Fruit fly (Drosophila melanogaster): Measurements from ENCODE around the gene Dr.

DNA sequence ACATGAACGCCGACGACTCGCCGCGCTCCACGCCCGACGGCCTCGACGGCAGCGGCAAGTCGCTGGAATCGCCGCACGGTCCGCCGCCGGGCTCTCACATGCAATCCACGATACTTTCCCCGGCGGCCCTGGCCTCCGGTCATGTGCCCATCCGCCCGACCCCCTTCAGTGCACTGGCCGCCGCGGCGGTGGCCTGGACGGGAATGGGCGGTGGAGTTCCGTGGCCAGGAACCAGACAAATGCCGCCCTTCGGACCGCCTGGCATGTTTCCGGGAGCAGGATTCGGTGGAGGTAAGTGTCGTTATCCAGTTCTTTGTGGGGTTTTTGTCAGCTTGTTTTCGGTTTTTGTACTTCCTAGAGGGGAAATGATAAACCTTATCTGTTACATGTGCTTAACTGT, 1.4 kb downstream of the Dr start:
- TF ChIP-seq CG8478 (optimal IDR thresholded peaks at IDR 0.05) (no peak), CTCF (optimal IDR thresholded peaks at IDR 0.05) (no peak)
